Worm (Caenorhabditis elegans): ENCODE data around the gene sec-3.

Gene sec-3

ce11 chrX:3127626-3128142, 28.0 kb upstream of the sec-3 start (continued):
- TF ChIP-seq dpl-1 (GFP tag; optimal IDR thresholded peaks at IDR 0.05) (peak; percentile 41), nhr-10 (tag; optimal IDR thresholded peaks at IDR 0.05) (peak; percentile 74), Y5F2A.4 (GFP tag; optimal IDR thresholded peaks at IDR 0.05) (no peak), hlh-11 (tag; optimal IDR thresholded peaks at IDR 0.05) (peak; percentile 98), dmd-9 (GFP tag; IDR thresholded peaks at IDR 0.05) (0 out of 2 replicates have a peak, but pooled peaks have one; percentile 43), nhr-28 (tag; optimal IDR thresholded peaks at IDR 0.05) (peak; percentile 91), F26F4.8 (GFP tag; conservative IDR thresholded peaks at IDR 0.05) (no peak), dmd-6 (GFP tag; IDR thresholded peaks at IDR 0.05) (peak; percentile 87), daf-8 (GFP tag; IDR thresholded peaks at IDR 0.05) (no peak), vab-7 (GFP tag; IDR thresholded peaks at IDR 0.05) (peak; percentile 66), zfp-2 (tag; optimal IDR thresholded peaks at IDR 0.05) (peak; percentile 46), mdl-1 (tag; optimal IDR thresholded peaks at IDR 0.05) (peak; percentile 85 to 90), nhr-48 (tag; optimal IDR thresholded peaks at IDR 0.05) (peak; percentile 84), ceh-44 (GFP tag; IDR thresholded peaks at IDR 0.05) (0 out of 2 replicates have a peak, but pooled peaks have one; percentile 26), zip-11 (GFP tag; IDR thresholded peaks at IDR 0.05) (no peak), nhr-41 (GFP tag; IDR thresholded peaks at IDR 0.05) (no peak), madf-9 (GFP tag; conservative IDR thresholded peaks at IDR 0.05) (peak; percentile 90), fkh-10 (GFP tag; optimal IDR thresholded peaks at IDR 0.05) (peak; percentile 91), aly-2 (tag; optimal IDR thresholded peaks at IDR 0.05) (no peak), saeg-2 (GFP tag; IDR thresholded peaks at IDR 0.05) (peak; percentile 64; the same call in 1 of the 2 replicates), tag-97 (GFP tag; IDR thresholded peaks at IDR 0.05) (peak; percentile 65; the same call in 1 of the 2 replicates), ceh-28 (tag; optimal IDR thresholded peaks at IDR 0.05) (peak; percentile 60), ZK337.2 (GFP tag; IDR thresholded peaks at IDR 0.05) (no peak), lsy-2 (tag; optimal IDR thresholded peaks at IDR 0.05) (peak; percentile 84 to 85), zip-2 (tag; optimal IDR thresholded peaks at IDR 0.05) (peak; percentile 23), ceh-82 (tag; optimal IDR thresholded peaks at IDR 0.05) (no peak), spr-1 (tag; optimal IDR thresholded peaks at IDR 0.05) (peak; percentile 85), mdt-29 (GFP tag; IDR thresholded peaks at IDR 0.05) (0 out of 2 replicates have a peak, but pooled peaks have one; percentile 32), egl-43 (GFP tag; IDR thresholded peaks at IDR 0.05) (no peak), Y75B8A.6 (GFP tag; IDR thresholded peaks at IDR 0.05) (0 out of 2 replicates have a peak, but pooled peaks have one; percentile 67), mxl-2 (GFP tag; conservative IDR thresholded peaks at IDR 0.05) (no peak; the same call in 1 of the 2 replicates), mep-1 (tag; optimal IDR thresholded peaks at IDR 0.05) (peak; percentile 98), duxl-1 (tag; optimal IDR thresholded peaks at IDR 0.05; ENCODE audit: poor library complexity) (peak; percentile 59), lir-3 (tag; optimal IDR thresholded peaks at IDR 0.05) (peak; percentile 57), snpc-1.2 (GFP tag; IDR thresholded peaks at IDR 0.05) (no peak), daf-19 (GFP tag; conservative IDR thresholded peaks at IDR 0.05) (no peak), dmd-8 (GFP tag; IDR thresholded peaks at IDR 0.05) (peak; percentile 64; the same call in 1 of the 2 replicates), attf-4 (tag; optimal IDR thresholded peaks at IDR 0.05) (peak; percentile 16), F49E8.2 (tag; optimal IDR thresholded peaks at IDR 0.05; ENCODE audit: borderline replicate concordance) (no peak), unc-62 (GFP tag; optimal IDR thresholded peaks at IDR 0.05 in 1 of 2) (peak in 1 of 2 experiments; percentile 100), unc-62 (tag; optimal IDR thresholded peaks at IDR 0.05) (no peak), R02D3.7 (tag; optimal IDR thresholded peaks at IDR 0.05) (no peak), nhr-111 (GFP tag; optimal IDR thresholded peaks at IDR 0.05) (peak; percentile 28), mxl-3 (GFP tag; optimal IDR thresholded peaks at IDR 0.05) (peak; percentile 92), daf-12 (tag; optimal IDR thresholded peaks at IDR 0.05) (no peak), unc-39 (tag; optimal IDR thresholded peaks at IDR 0.05) (peak; percentile 65), nhr-77 (tag; optimal IDR thresholded peaks at IDR 0.05) (peak; percentile 68), snpc-4 (tag; optimal IDR thresholded peaks at IDR 0.05) (no peak), D1046.2 (GFP tag; IDR thresholded peaks at IDR 0.05) (no peak), cey-2 (tag; optimal IDR thresholded peaks at IDR 0.05; ENCODE audit: borderline replicate concordance, insufficient read depth) (no peak), zag-1 (tag; optimal IDR thresholded peaks at IDR 0.05) (peak; percentile 66)

Measured in whole organism, L4 larva.